Fruit fly (Drosophila melanogaster): ENCODE results near the gene CG32376.

CG32376 gene

DNA sequence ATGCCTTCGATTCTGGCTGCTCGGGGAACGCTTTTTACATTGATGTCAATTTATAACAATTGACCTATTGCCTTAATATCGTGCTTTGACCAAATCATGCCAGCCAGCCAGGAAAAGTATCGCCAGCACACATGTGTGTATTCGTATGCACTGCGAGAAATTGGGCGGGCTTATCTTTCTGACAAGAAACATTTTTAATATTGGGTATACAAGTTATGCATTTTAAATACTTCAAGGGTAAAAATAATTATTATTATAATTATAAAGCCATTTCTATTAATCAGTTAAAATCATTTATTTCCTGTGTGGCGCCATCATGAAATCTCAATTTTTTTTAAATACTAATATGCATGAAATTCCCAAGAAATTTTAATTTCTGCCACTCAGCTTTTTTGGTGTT lies 20.4 kb downstream of the CG32376 start (continued):
- TF ChIP-seq CG8944 (GFP tag; optimal IDR thresholded peaks at IDR 0.05) (no peak), insv (GFP tag; optimal IDR thresholded peaks at IDR 0.05) (no peak), CG3847 (GFP tag; IDR thresholded peaks at IDR 0.05) (no peak), Usf (GFP tag; optimal IDR thresholded peaks at IDR 0.05) (no peak), CG8924 (tag; optimal IDR thresholded peaks at IDR 0.05) (peak; percentile 41), Dip3 (GFP tag; optimal IDR thresholded peaks at IDR 0.05) (no peak), Oli (tag; optimal IDR thresholded peaks at IDR 0.05) (peak; percentile 43), ranshi (GFP tag; IDR thresholded peaks at IDR 0.05) (no peak), pan (optimal IDR thresholded peaks at IDR 0.05) (no peak), pan (GFP tag; optimal IDR thresholded peaks at IDR 0.05 in 1 of 2, IDR thresholded peaks at IDR 0.05 in 1 of 2) (peak in 1 of 2 experiments; percentile 54), MESR4 (GFP tag; optimal IDR thresholded peaks at IDR 0.05) (no peak), Dek (tag; optimal IDR thresholded peaks at IDR 0.05) (no peak), CG9876 (GFP tag; optimal IDR thresholded peaks at IDR 0.05) (no peak), ase (GFP tag; IDR thresholded peaks at IDR 0.05) (no peak), CG17328 (GFP tag; IDR thresholded peaks at IDR 0.05) (peak; percentile 64), Ada2b (GFP tag; IDR thresholded peaks at IDR 0.05) (0 out of 2 replicates have a peak, but pooled peaks have one; percentile 10), Abd-B (GFP tag; optimal IDR thresholded peaks at IDR 0.05) (peak; percentile 9), HmgD (GFP tag; optimal IDR thresholded peaks at IDR 0.05) (no peak), Mad (GFP tag; optimal IDR thresholded peaks at IDR 0.05) (no peak), CG14441 (GFP tag; IDR thresholded peaks at IDR 0.05) (0 out of 2 replicates have a peak, but pooled peaks have one; percentile 19), Sox102F (GFP tag; optimal IDR thresholded peaks at IDR 0.05) (no peak), sim (GFP tag; IDR thresholded peaks at IDR 0.05) (no peak), CG2875 (GFP tag; optimal IDR thresholded peaks at IDR 0.05) (peak; percentile 21), CG7839 (tag; optimal IDR thresholded peaks at IDR 0.05) (peak; percentile 57), Ets65A (GFP tag) (no peak), Vsx1 (GFP tag; optimal IDR thresholded peaks at IDR 0.05) (no peak), al (GFP tag; IDR thresholded peaks at IDR 0.05) (no peak), CG1647 (GFP tag; optimal IDR thresholded peaks at IDR 0.05) (no peak), CG6175 (GFP tag; IDR thresholded peaks at IDR 0.05) (no peak), lola (GFP tag; optimal IDR thresholded peaks at IDR 0.05) (peak in 1 of 3 experiments; percentile 26), Med (GFP tag) (peak; percentile 36), bowl (GFP tag; IDR thresholded peaks at IDR 0.05) (no peak), fd96Cb (tag; optimal IDR thresholded peaks at IDR 0.05) (peak; percentile 63), dm (GFP tag; optimal IDR thresholded peaks at IDR 0.05) (no peak), TFAM (GFP tag; optimal IDR thresholded peaks at IDR 0.05) (no peak), CG6765 (GFP tag; optimal IDR thresholded peaks at IDR 0.05) (no peak), CG6254 (GFP tag; optimal IDR thresholded peaks at IDR 0.05) (peak; percentile 17), crp (GFP tag; optimal IDR thresholded peaks at IDR 0.05) (no peak), CG15514 (GFP tag; optimal IDR thresholded peaks at IDR 0.05) (no peak), zfh2 (GFP tag; optimal IDR thresholded peaks at IDR 0.05) (no peak), CG8290 (GFP tag; optimal IDR thresholded peaks at IDR 0.05) (no peak), CG8290 (tag; optimal IDR thresholded peaks at IDR 0.05) (no peak), CG2202 (tag; optimal IDR thresholded peaks at IDR 0.05) (no peak), CG34376 (GFP tag; optimal IDR thresholded peaks at IDR 0.05) (no peak), Taf1 (GFP tag; IDR thresholded peaks at IDR 0.05) (no peak), CG43689 (GFP tag; IDR thresholded peaks at IDR 0.05) (no peak), disco-r (GFP tag; optimal IDR thresholded peaks at IDR 0.05) (no peak), twi (tag; optimal IDR thresholded peaks at IDR 0.05) (no peak), hth (optimal IDR thresholded peaks at IDR 0.05) (no peak), Nf-YA (GFP tag; IDR thresholded peaks at IDR 0.05) (no peak), gsb-n (tag; optimal IDR thresholded peaks at IDR 0.05) (no peak), salm (tag; optimal IDR thresholded peaks at IDR 0.05) (no peak), CG31224 (GFP tag; IDR thresholded peaks at IDR 0.05) (no peak)
